Worm (Caenorhabditis elegans): Measurements from ENCODE around the gene B0273.1.

DNA sequence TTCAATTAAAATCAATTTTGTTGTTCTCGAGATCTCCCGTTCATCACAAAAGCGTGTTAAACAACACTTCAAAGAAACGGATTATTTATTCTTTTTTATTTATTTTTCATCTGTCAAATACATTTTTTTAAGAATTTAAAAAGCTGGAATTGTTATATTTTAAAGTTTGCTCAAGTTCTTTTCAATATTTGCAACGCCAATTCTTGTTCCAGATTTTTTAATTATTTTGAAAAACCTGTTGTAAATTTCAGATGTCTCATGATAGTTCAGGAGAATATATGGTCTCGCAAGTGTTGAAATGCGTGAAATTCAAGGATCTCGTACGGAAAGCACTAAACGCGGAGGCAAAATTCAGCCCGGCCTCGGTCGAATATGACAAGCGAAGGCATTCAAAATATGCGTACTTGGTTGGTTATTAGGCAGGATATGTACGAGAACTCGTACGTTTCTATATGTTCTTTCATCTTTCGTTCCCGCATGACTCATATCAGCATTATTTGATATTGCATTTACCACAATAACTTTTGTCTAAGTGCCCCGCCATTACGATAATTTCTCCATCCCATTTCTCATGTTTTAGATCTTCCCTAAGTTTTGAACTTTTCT lies 50.9 kb downstream of the B0273.1 start, which contains the start of gene cec-6:
- TF ChIP-seq him-1 (tag; optimal IDR thresholded peaks at IDR 0.05) (no peak), dao-5 (tag; optimal IDR thresholded peaks at IDR 0.05) (no peak)
